Worm (Caenorhabditis elegans) whole organism, mixed stage, embryonic: ENCODE results near the gene btb-12.
"Not testable (repeated sequence)": the region's sequence is repeated elsewhere in the genome, so short reads cannot be mapped to it uniquely, and the experiment has no call there.

Source experiments
- M03D4.4 ChIP-seq: sonication (generic microtip); optimal IDR thresholded peaks from 2 replicates; lab custom pipeline; 2017; ENCODE audit warnings: mild to moderate bottlenecking, missing genetic modification characterization, missing compliant biosample characterization
- bed-3 ChIP-seq: fragments of 200-800 bp; sonication (Bioruptor generic); optimal IDR thresholded peaks from 3 replicates; lab custom pipeline; 2018; ENCODE audit warnings: mild to moderate bottlenecking, missing genetic modification characterization, moderate library complexity, missing compliant biosample characterization
- blmp-1 ChIP-seq: fragments of 150-350 bp; optimal IDR thresholded peaks from 2 replicates; lab custom pipeline; 2014; ENCODE audit warnings: missing biosample characterization, missing genetic modification characterization
- ceh-43 ChIP-seq: fragments of 200-800 bp; sonication (Bioruptor generic); optimal IDR thresholded peaks from 2 replicates; lab custom pipeline; 2018; ENCODE audit warnings: mild to moderate bottlenecking, missing genetic modification characterization, moderate library complexity, missing compliant biosample characterization
- ces-1 ChIP-seq: fragments of 150-350 bp; optimal IDR thresholded peaks from 2 replicates; lab custom pipeline; 2014; ENCODE audit warnings: missing biosample characterization, missing genetic modification reagents, missing genetic modification characterization
- cnd-1 ChIP-seq: fragments of 200-800 bp; sonication (Bioruptor generic); optimal IDR thresholded peaks from 2 replicates; lab custom pipeline; 2018; ENCODE audit warnings: mild to moderate bottlenecking, missing genetic modification characterization, missing compliant biosample characterization
- ham-2 ChIP-seq: fragments of 200-800 bp; sonication (Bioruptor generic); optimal IDR thresholded peaks from 2 replicates; lab custom pipeline; 2018; ENCODE audit warnings: mild to moderate bottlenecking, missing genetic modification characterization, missing compliant biosample characterization
- hlh-1 ChIP-seq: fragments of 150-350 bp; optimal IDR thresholded peaks from 2 replicates; lab custom pipeline; 2014; ENCODE audit warnings: missing biosample characterization, missing genetic modification reagents, missing genetic modification characterization
- lin-32 ChIP-seq: fragments of 200-800 bp; sonication (Bioruptor generic); optimal IDR thresholded peaks from 2 replicates; lab custom pipeline; 2018; ENCODE audit warnings: mild to moderate bottlenecking, missing genetic modification characterization, missing compliant biosample characterization
- lsy-2 ChIP-seq: fragments of 150-350 bp; optimal IDR thresholded peaks from 2 replicates; lab custom pipeline; 2014; ENCODE audit warnings: missing biosample characterization, missing genetic modification characterization
- mab-5 ChIP-seq: fragments of 150-350 bp; optimal IDR thresholded peaks from 2 replicates; lab custom pipeline; 2014; ENCODE audit warnings: missing biosample characterization, missing genetic modification characterization
- mep-1 ChIP-seq: fragments of 150-350 bp; optimal IDR thresholded peaks from 2 replicates; lab custom pipeline; 2017; ENCODE audit warnings: missing biosample characterization, missing genetic modification reagents, missing genetic modification characterization, inconsistent platforms
- mls-2 ChIP-seq: sonication (generic microtip); optimal IDR thresholded peaks from 2 replicates; lab custom pipeline; 2016; ENCODE audit warnings: mild to moderate bottlenecking, missing genetic modification characterization, moderate library complexity, missing compliant biosample characterization
- nhr-12 ChIP-seq: fragments of 150-350 bp; optimal IDR thresholded peaks from 2 replicates; lab custom pipeline; 2014; ENCODE audit warnings: missing biosample characterization, missing genetic modification characterization
- nhr-2 ChIP-seq: fragments of 150-350 bp; optimal IDR thresholded peaks from 2 replicates; lab custom pipeline; 2014; ENCODE audit warnings: missing biosample characterization, missing genetic modification characterization
- nhr-237 ChIP-seq: fragments of 150-350 bp; optimal IDR thresholded peaks from 2 replicates; lab custom pipeline; 2014; ENCODE audit warnings: missing biosample characterization, missing genetic modification characterization
- nhr-28 ChIP-seq: fragments of 150-350 bp; optimal IDR thresholded peaks from 2 replicates; lab custom pipeline; 2014; ENCODE audit warnings: missing biosample characterization, missing genetic modification characterization
- pha-4 ChIP-seq: fragments of 150-350 bp; optimal IDR thresholded peaks from 2 replicates; lab custom pipeline; 2018; ENCODE audit warnings: missing biosample characterization, missing genetic modification reagents, missing genetic modification characterization
- sem-2 ChIP-seq: fragments of 200-800 bp; sonication (Bioruptor generic); optimal IDR thresholded peaks from 2 replicates; lab custom pipeline; 2018; ENCODE audit warnings: mild to moderate bottlenecking, missing genetic modification characterization, missing compliant biosample characterization
- snpc-4 ChIP-seq: fragments of 150-350 bp; optimal IDR thresholded peaks from 2 replicates; lab custom pipeline; 2014; ENCODE audit warnings: missing biosample characterization, missing genetic modification characterization
- sptf-1 ChIP-seq: sonication (generic microtip); optimal IDR thresholded peaks from 2 replicates; lab custom pipeline; 2017; ENCODE audit warnings: mild to moderate bottlenecking, missing genetic modification characterization, moderate library complexity, missing compliant biosample characterization
- tbx-8 ChIP-seq: fragments of 200-800 bp; sonication (Bioruptor generic); optimal IDR thresholded peaks from 2 replicates; lab custom pipeline; 2018; ENCODE audit warnings: mild to moderate bottlenecking, missing genetic modification characterization, moderate library complexity, missing compliant biosample characterization
- unc-120 ChIP-seq: sonication (generic microtip); optimal IDR thresholded peaks from 2 replicates; lab custom pipeline; 2017; ENCODE audit warnings: missing genetic modification characterization, missing compliant biosample characterization; ENCODE audit not compliant: poor library complexity, severe bottlenecking
- unc-39 ChIP-seq: fragments of 150-350 bp; optimal IDR thresholded peaks from 2 replicates; lab custom pipeline; 2014; ENCODE audit warnings: missing biosample characterization, missing genetic modification characterization
- unc-62 ChIP-seq: fragments of 150-350 bp; optimal IDR thresholded peaks from 2 replicates; lab custom pipeline; 2014; ENCODE audit warnings: missing biosample characterization, missing genetic modification reagents, missing genetic modification characterization
- zip-8 ChIP-seq: fragments of 150-350 bp; optimal IDR thresholded peaks from 2 replicates; lab custom pipeline; 2014; ENCODE audit warnings: missing biosample characterization, missing genetic modification characterization
- ztf-11 ChIP-seq: fragments of 150-350 bp; optimal IDR thresholded peaks from 2 replicates; lab custom pipeline; 2014; ENCODE audit warnings: missing biosample characterization, missing genetic modification characterization

The btb-12 gene

ce11 chrII:1625666-1626065, 29.4 kb upstream of the btb-12 start, which contains the start of gene C08E3.14:
TSS of gene C08E3.14 (plus strand) at chrII:1625966.
- TF ChIP-seq mep-1 (tag; lab: Kevin White, UChicago) = no peak
- TF ChIP-seq hlh-1 = no peak
- TF ChIP-seq ham-2 (GFP tag; lab: Kevin White, UChicago) = no peak
- TF ChIP-seq tbx-8 (GFP tag; lab: Kevin White, UChicago) = no peak
- no peak for TF ChIP-seq mab-5
- TF ChIP-seq lsy-2 (tag; lab: Kevin White, UChicago) = no peak
- TF ChIP-seq sem-2 (GFP tag; lab: Kevin White, UChicago) = no peak
- no peak for TF ChIP-seq snpc-4 (tag; lab: Kevin White, UChicago)
- TF ChIP-seq cnd-1 = no peak

- TF ChIP-seq unc-62 (GFP tag; lab: Kevin White, UChicago); hlh-1; sem-2 (GFP tag; lab: Kevin White, UChicago): not testable (repeated sequence)
These were observed 27.2 kb upstream of the btb-12 start, which contains the start of gene C08E3.15 for ce11 chrII:1627783-1628182. TSS of gene C08E3.15 (minus strand) at chrII:1627883.

ce11 chrII:1632216-1632615, 22.8 kb upstream of the btb-12 start, which contains the start of gene C08E3.13:
TSS of gene C08E3.13 (minus strand) at chrII:1632316.
- TF ChIP-seq sem-2 (GFP tag; lab: Kevin White, UChicago); snpc-4 (tag; lab: Kevin White, UChicago); bed-3: not testable (repeated sequence)

ce11 chrII:1633490-1633889, 21.5 kb upstream of the btb-12 start, which contains the start of gene C08E3.1:
TSS of gene C08E3.1 (plus strand) at chrII:1633790.
- TF ChIP-seq ceh-43 (GFP tag; lab: Kevin White, UChicago); ces-1 (GFP tag; lab: Kevin White, UChicago); ztf-11 (tag; lab: Kevin White, UChicago): not testable (repeated sequence)

ce11 chrII:1635969-1636368, 19.0 kb upstream of the btb-12 start:
- no peak for TF ChIP-seq ceh-43 (GFP tag; lab: Kevin White, UChicago)
- TF ChIP-seq pha-4 (tag; lab: Kevin White, UChicago) = no peak
- no peak for TF ChIP-seq mep-1 (tag; lab: Kevin White, UChicago)
- TF ChIP-seq mls-2 (tag; lab: Kevin White, UChicago) = no peak
- TF ChIP-seq nhr-28 = no peak
- no peak for TF ChIP-seq unc-62 (GFP tag; lab: Kevin White, UChicago)
- no peak for TF ChIP-seq M03D4.4 (tag; lab: Kevin White, UChicago)
- no peak for TF ChIP-seq lsy-2 (tag; lab: Kevin White, UChicago)
- TF ChIP-seq nhr-12 = no peak

ce11 chrII:1636392-1636791, 18.6 kb upstream of the btb-12 start, which contains the start of gene srg-20:
TSS of gene srg-20 (plus strand) at chrII:1636692.
- TF ChIP-seq tbx-8 (GFP tag; lab: Kevin White, UChicago); lin-32; unc-120 (tag; lab: Kevin White, UChicago): not testable (repeated sequence)

- no peak for TF ChIP-seq nhr-237
- TF ChIP-seq mep-1 (tag; lab: Kevin White, UChicago) = no peak
- TF ChIP-seq unc-39 (tag; lab: Kevin White, UChicago) = no peak
- no peak for TF ChIP-seq zip-8 (tag; lab: Kevin White, UChicago)
These were observed 14.5 kb upstream of the btb-12 start, which contains the start of gene srh-72 for ce11 chrII:1640496-1640895. TSS of gene srh-72 (minus strand) at chrII:1640596.

ce11 chrII:1644777-1645348, 10.2 kb upstream of the btb-12 start, which contains the start of gene ZC204.6:
TSS of gene ZC204.6 (minus strand) at chrII:1644827.
- TF ChIP-seq M03D4.4 (tag; lab: Kevin White, UChicago) (no peak), cnd-1 (no peak), unc-39 (tag; lab: Kevin White, UChicago) (no peak), mep-1 (tag; lab: Kevin White, UChicago) (no peak), hlh-1 (no peak), sptf-1 (tag; lab: Kevin White, UChicago) (no peak), tbx-8 (GFP tag; lab: Kevin White, UChicago) (no peak), unc-120 (tag; lab: Kevin White, UChicago) (no peak), ceh-43 (GFP tag; lab: Kevin White, UChicago) (no peak), pha-4 (tag; lab: Kevin White, UChicago) (no peak), zip-8 (tag; lab: Kevin White, UChicago) (no peak), blmp-1 (tag; lab: Kevin White, UChicago) (no peak), nhr-28 (no peak), mls-2 (tag; lab: Kevin White, UChicago) (no peak), nhr-2 (tag; lab: Kevin White, UChicago) (no peak), nhr-237 (no peak), mab-5 (no peak)
